Fruit fly (Drosophila melanogaster): ENCODE data around the gene lace.

The lace gene

DNA sequence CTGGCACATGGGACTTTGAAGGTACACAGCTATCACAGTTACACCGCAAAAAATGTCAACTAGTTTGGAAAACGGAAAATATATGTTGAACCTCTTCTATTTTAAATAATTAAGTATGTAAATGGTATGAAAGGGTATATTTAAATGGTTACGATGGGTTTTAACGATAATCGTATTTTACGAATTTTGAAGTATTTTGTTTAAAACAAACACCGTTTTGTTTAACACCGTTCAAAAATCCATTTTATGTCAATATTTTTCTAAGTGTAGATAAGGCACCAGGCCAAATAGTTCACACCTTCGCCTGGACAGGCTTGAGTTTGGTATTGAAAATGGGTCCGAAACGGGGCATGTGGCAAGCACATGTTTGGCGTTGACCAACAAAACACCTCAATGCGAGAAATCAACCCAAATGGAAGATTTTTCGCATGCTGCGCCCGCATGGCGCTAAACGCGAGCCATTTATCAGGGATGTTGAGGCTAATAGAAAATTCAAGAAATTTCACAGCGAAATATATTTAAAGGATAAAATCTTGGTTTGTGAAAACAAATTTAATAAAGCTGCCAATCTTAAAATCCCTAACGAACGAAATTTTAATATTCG is 12.3 kb upstream of the lace start (continued):
- TF ChIP-seq fd64A (GFP tag; optimal IDR thresholded peaks at IDR 0.05), result no peak
- TF ChIP-seq psq (GFP tag; optimal IDR thresholded peaks at IDR 0.05), result no peak
- TF ChIP-seq pan (optimal IDR thresholded peaks at IDR 0.05), result no peak
- TF ChIP-seq pan (GFP tag; optimal IDR thresholded peaks at IDR 0.05 in 1 of 2, IDR thresholded peaks at IDR 0.05 in 1 of 2), result no peak
- TF ChIP-seq Mad (GFP tag; optimal IDR thresholded peaks at IDR 0.05), result no peak
- TF ChIP-seq prd (optimal IDR thresholded peaks at IDR 0.05), result no peak
- peak; percentile 56; the same call in 1 of the 3 replicates for TF ChIP-seq prd (GFP tag; IDR thresholded peaks at IDR 0.05)
- no peak for TF ChIP-seq Rfx (GFP tag; IDR thresholded peaks at IDR 0.05)
- TF ChIP-seq CG11696 (GFP tag; IDR thresholded peaks at IDR 0.05), result no peak
- no peak for TF ChIP-seq Neu2 (GFP tag; optimal IDR thresholded peaks at IDR 0.05; ENCODE audit: borderline replicate concordance)
- no peak for TF ChIP-seq CG1024 (GFP tag; IDR thresholded peaks at IDR 0.05)
- no peak for TF ChIP-seq vvl (GFP tag; IDR thresholded peaks at IDR 0.05)
- TF ChIP-seq trh (GFP tag; optimal IDR thresholded peaks at IDR 0.05), result no peak
- TF ChIP-seq CG7357 (GFP tag; IDR thresholded peaks at IDR 0.05), result no peak
- TF ChIP-seq CG13775 (GFP tag; optimal IDR thresholded peaks at IDR 0.05), result no peak
- no peak for TF ChIP-seq CG3163 (GFP tag; optimal IDR thresholded peaks at IDR 0.05)
- peak; percentile 43 for TF ChIP-seq CG10979 (tag; optimal IDR thresholded peaks at IDR 0.05)
- TF ChIP-seq CG17829 (tag; optimal IDR thresholded peaks at IDR 0.05), result peak; percentile 2
- no peak for TF ChIP-seq Poxn (GFP tag; IDR thresholded peaks at IDR 0.05)
- TF ChIP-seq CG7556 (GFP tag; optimal IDR thresholded peaks at IDR 0.05), result no peak
- no peak for TF ChIP-seq H2.0 (GFP tag; IDR thresholded peaks at IDR 0.05)
- TF ChIP-seq CG7928 (GFP tag; optimal IDR thresholded peaks at IDR 0.05), result no peak
- TF ChIP-seq tup (GFP tag; optimal IDR thresholded peaks at IDR 0.05), result no peak
- TF ChIP-seq CG9437 (GFP tag; optimal IDR thresholded peaks at IDR 0.05), result no peak
- no peak for TF ChIP-seq CG18476 (GFP tag; optimal IDR thresholded peaks at IDR 0.05)
- no peak for TF ChIP-seq oc (tag; optimal IDR thresholded peaks at IDR 0.05)
- no peak for TF ChIP-seq sug (tag; optimal IDR thresholded peaks at IDR 0.05)
- no peak for TF ChIP-seq wor (GFP tag; IDR thresholded peaks at IDR 0.05)
- TF ChIP-seq CG7963 (GFP tag; IDR thresholded peaks at IDR 0.05; ENCODE audit: partially characterized antibody), result no peak
- no peak for TF ChIP-seq crp (GFP tag; optimal IDR thresholded peaks at IDR 0.05)
- TF ChIP-seq CG14860 (GFP tag; IDR thresholded peaks at IDR 0.05; ENCODE audit: partially characterized antibody), result no peak
- TF ChIP-seq jigr1 (GFP tag; IDR thresholded peaks at IDR 0.05), result no peak
- no peak for TF ChIP-seq CG15269 (tag; optimal IDR thresholded peaks at IDR 0.05)
- no peak for TF ChIP-seq otp (GFP tag; IDR thresholded peaks at IDR 0.05)
- no peak for TF ChIP-seq croc (GFP tag; conservative IDR thresholded peaks at IDR 0.05)
- TF ChIP-seq en (GFP tag; optimal IDR thresholded peaks at IDR 0.05), result no peak
- TF ChIP-seq CG12391 (tag; optimal IDR thresholded peaks at IDR 0.05), result no peak
- no peak for TF ChIP-seq CG3838 (GFP tag; optimal IDR thresholded peaks at IDR 0.05)
- no peak for TF ChIP-seq CG10209 (GFP tag; optimal IDR thresholded peaks at IDR 0.05)
- TF ChIP-seq fd102C (GFP tag; optimal IDR thresholded peaks at IDR 0.05), result peak; percentile 61
- TF ChIP-seq CG2712 (tag; optimal IDR thresholded peaks at IDR 0.05), result peak; percentile 11
- no peak for TF ChIP-seq CG11723 (GFP tag; optimal IDR thresholded peaks at IDR 0.05)
- TF ChIP-seq CG1603 (tag; optimal IDR thresholded peaks at IDR 0.05), result peak; percentile 7

All from whole organism, embryonic.